Worm (Caenorhabditis elegans): Measurements from ENCODE around the gene try-14.

Gene try-14

ce11 chrX:7452606-7453005 lies 42.8 kb downstream of the try-14 start:
- TF ChIP-seq ztf-11 (tag; optimal IDR thresholded peaks at IDR 0.05) (no peak), nhr-237 (tag; optimal IDR thresholded peaks at IDR 0.05) (no peak), mbf-1 (tag; optimal IDR thresholded peaks at IDR 0.05) (no peak), zag-1 (tag; optimal IDR thresholded peaks at IDR 0.05) (no peak), elt-3 (tag; optimal IDR thresholded peaks at IDR 0.05) (no peak), unc-55 (GFP tag; optimal IDR thresholded peaks at IDR 0.05) (no peak), egl-27 (tag; optimal IDR thresholded peaks at IDR 0.05) (no peak), skn-1 (tag; optimal IDR thresholded peaks at IDR 0.05) (no peak), C34F6.9 (tag; optimal IDR thresholded peaks at IDR 0.05) (no peak), snpc-4 (tag; optimal IDR thresholded peaks at IDR 0.05) (no peak), ZK546.5 (tag; optimal IDR thresholded peaks at IDR 0.05) (no peak), dmd-4 (tag; optimal IDR thresholded peaks at IDR 0.05) (no peak), fos-1 (tag; optimal IDR thresholded peaks at IDR 0.05) (no peak)

- TF ChIP-seq alr-1 (tag; optimal IDR thresholded peaks at IDR 0.05) = no peak
- TF ChIP-seq lsy-2 (tag; optimal IDR thresholded peaks at IDR 0.05) = no peak
- no peak for TF ChIP-seq nhr-237 (tag; optimal IDR thresholded peaks at IDR 0.05)
- TF ChIP-seq mdl-1 (tag; optimal IDR thresholded peaks at IDR 0.05) = no peak
- no peak for TF ChIP-seq mbf-1 (tag; optimal IDR thresholded peaks at IDR 0.05)
- TF ChIP-seq gmeb-1 (tag; optimal IDR thresholded peaks at IDR 0.05) = no peak
- no peak for TF ChIP-seq ztf-11 (tag; optimal IDR thresholded peaks at IDR 0.05)
- no peak for TF ChIP-seq ceh-82 (tag; optimal IDR thresholded peaks at IDR 0.05)
- TF ChIP-seq egl-27 (tag; optimal IDR thresholded peaks at IDR 0.05) = no peak
- no peak for TF ChIP-seq elt-3 (tag; optimal IDR thresholded peaks at IDR 0.05)
- no peak for TF ChIP-seq Y55F3AM.14 (GFP tag; optimal IDR thresholded peaks at IDR 0.05)
- no peak for TF ChIP-seq ZK546.5 (tag; optimal IDR thresholded peaks at IDR 0.05)
- TF ChIP-seq lin-11 (tag; optimal IDR thresholded peaks at IDR 0.05) = no peak
- no peak for TF ChIP-seq snpc-4 (tag; optimal IDR thresholded peaks at IDR 0.05)
Measured at ce11 chrX:7447340-7447739, 48.1 kb downstream of the try-14 start.

- TF ChIP-seq sma-9 (GFP tag; optimal IDR thresholded peaks at IDR 0.05) (peak; percentile 21), sma-9 (tag; optimal IDR thresholded peaks at IDR 0.05) (no peak), nhr-10 (tag; optimal IDR thresholded peaks at IDR 0.05) (no peak)
Measured at ce11 chrX:7446485-7446884, 48.9 kb downstream of the try-14 start.

ce11 chrX:7445734-7446133 lies 49.7 kb downstream of the try-14 start:
- TF ChIP-seq ztf-4 (tag; optimal IDR thresholded peaks at IDR 0.05) (no peak), nhr-129 (tag; optimal IDR thresholded peaks at IDR 0.05) (peak; percentile 32), Y55F3AM.14 (GFP tag; optimal IDR thresholded peaks at IDR 0.05) (no peak), egl-27 (tag; optimal IDR thresholded peaks at IDR 0.05) (no peak), sma-9 (GFP tag; optimal IDR thresholded peaks at IDR 0.05) (peak; percentile 41), sma-9 (tag; optimal IDR thresholded peaks at IDR 0.05) (no peak), elt-1 (tag; optimal IDR thresholded peaks at IDR 0.05) (no peak), zag-1 (tag; optimal IDR thresholded peaks at IDR 0.05) (no peak), elt-3 (tag; optimal IDR thresholded peaks at IDR 0.05) (no peak), lin-11 (tag; optimal IDR thresholded peaks at IDR 0.05) (no peak), crh-2 (tag; optimal IDR thresholded peaks at IDR 0.05) (peak; percentile 4), fos-1 (tag; optimal IDR thresholded peaks at IDR 0.05) (peak; percentile 34), lin-13 (GFP tag; optimal IDR thresholded peaks at IDR 0.05) (no peak)

Measured in whole organism, L2 larva.